Fruit fly (Drosophila melanogaster) whole organism, embryonic: Measurements from ENCODE around the gene sosie.

Experiments
- CG13123 ChIP-seq: fragments of 200-800 bp; sonication (Bioruptor generic); optimal IDR thresholded peaks from 2 replicates; lab custom pipeline; 2016; ENCODE audit warnings: missing biosample characterization, missing genetic modification characterization
- Mrtf ChIP-seq: fragments of 200-800 bp; sonication (Bioruptor generic); IDR thresholded peaks from 3 replicates; pipeline ENCODE4 v1.3.6; 2022; ENCODE audit warnings: missing biosample characterization, missing genetic modification characterization
- Xrp1 ChIP-seq: fragments of 200-800 bp; sonication (Bioruptor generic); IDR thresholded peaks from 2 replicates; pipeline ENCODE4 v1.3.6; 2022; ENCODE audit warnings: missing biosample characterization, missing genetic modification characterization

- TF ChIP-seq Mrtf (GFP tag; lab: Robert Waterston, UW) (no peak), Xrp1 (GFP tag; lab: Robert Waterston, UW) (no peak), CG13123 (no peak)
These were observed 28.3 kb downstream of the sosie start, which contains the start of gene CG13640 for dm6 chr3R:24862065-24862464.
